Fruit fly (Drosophila melanogaster): ENCODE data around the gene gskt.
A peak's percentile ranks its signal among the peaks of the same experiment; 100 is the strongest.

gskt gene

dm6 chr3R:31404499-31405276 lies 32.5 kb downstream of the gskt start, which contains the start of gene Gprk2 (continued):
- TF ChIP-seq lilli (GFP tag; optimal IDR thresholded peaks at IDR 0.05) (peak; percentile 100), H2.0 (GFP tag; IDR thresholded peaks at IDR 0.05) (peak; percentile 100), B-H1 (GFP tag; IDR thresholded peaks at IDR 0.05) (peak; percentile 100), CG13287 (GFP tag; IDR thresholded peaks at IDR 0.05; ENCODE audit: partially characterized antibody) (peak; percentile 71), NFAT (GFP tag; IDR thresholded peaks at IDR 0.05) (peak; percentile 100), CG31388 (GFP tag; optimal IDR thresholded peaks at IDR 0.05) (peak; percentile 100), CG9797 (GFP tag; optimal IDR thresholded peaks at IDR 0.05) (peak; percentile 68), CG1602 (GFP tag; optimal IDR thresholded peaks at IDR 0.05) (peak; percentile 100), Dip3 (GFP tag; optimal IDR thresholded peaks at IDR 0.05) (peak; percentile 100), CG9817 (tag; optimal IDR thresholded peaks at IDR 0.05) (peak; percentile 99), tin (GFP tag; optimal IDR thresholded peaks at IDR 0.05) (peak; percentile 100), HLH3B (GFP tag; IDR thresholded peaks at IDR 0.05) (peak; percentile 100), CG31441 (GFP tag; IDR thresholded peaks at IDR 0.05) (peak; percentile 99), fd96Cb (tag; optimal IDR thresholded peaks at IDR 0.05) (peak; percentile 100), CG7963 (GFP tag; IDR thresholded peaks at IDR 0.05; ENCODE audit: partially characterized antibody) (no peak), sd (tag; optimal IDR thresholded peaks at IDR 0.05) (peak; percentile 98), stc (GFP tag; IDR thresholded peaks at IDR 0.05) (peak; percentile 100), CG1792 (GFP tag; optimal IDR thresholded peaks at IDR 0.05) (peak; percentile 100), CG11456 (GFP tag; IDR thresholded peaks at IDR 0.05) (peak; percentile 100), hbn (GFP tag; IDR thresholded peaks at IDR 0.05; ENCODE audit: partially characterized antibody) (0 out of 2 replicates have a peak, but pooled peaks have one; percentile 18), dmrt99B (tag; optimal IDR thresholded peaks at IDR 0.05) (peak; percentile 100), CG34224 (GFP tag; IDR thresholded peaks at IDR 0.05; ENCODE audit: partially characterized antibody) (no peak; the same call in 2 of the 3 replicates), CG17612 (GFP tag; IDR thresholded peaks at IDR 0.05) (peak; percentile 100), Six4 (GFP tag; optimal IDR thresholded peaks at IDR 0.05) (peak; percentile 100), stwl (tag; optimal IDR thresholded peaks at IDR 0.05) (peak; percentile 81), Fer1 (GFP tag; optimal IDR thresholded peaks at IDR 0.05) (peak; percentile 100), CG12391 (tag; optimal IDR thresholded peaks at IDR 0.05) (peak; percentile 100), CG18764 (GFP tag; optimal IDR thresholded peaks at IDR 0.05) (peak; percentile 99), Oli (tag; optimal IDR thresholded peaks at IDR 0.05) (peak; percentile 100), eyg (GFP tag; optimal IDR thresholded peaks at IDR 0.05) (peak; percentile 100), dan (GFP tag; IDR thresholded peaks at IDR 0.05) (peak; percentile 99), pb (GFP tag; optimal IDR thresholded peaks at IDR 0.05) (peak; percentile 100), ap (GFP tag; IDR thresholded peaks at IDR 0.05) (peak; percentile 100), CG11695 (GFP tag; IDR thresholded peaks at IDR 0.05) (peak; percentile 100), gce (GFP tag; IDR thresholded peaks at IDR 0.05) (peak; percentile 100), h (optimal IDR thresholded peaks at IDR 0.05) (no peak), sens-2 (GFP tag; IDR thresholded peaks at IDR 0.05) (peak; percentile 100), Hmx (GFP tag; optimal IDR thresholded peaks at IDR 0.05) (peak; percentile 98), row (GFP tag; IDR thresholded peaks at IDR 0.05) (peak; percentile 100), en (GFP tag; optimal IDR thresholded peaks at IDR 0.05) (peak; percentile 100), CG1603 (tag; optimal IDR thresholded peaks at IDR 0.05) (peak; percentile 99), CG15269 (tag; optimal IDR thresholded peaks at IDR 0.05) (peak; percentile 100), Hey (tag; optimal IDR thresholded peaks at IDR 0.05) (peak; percentile 97), CG8359 (GFP tag; optimal IDR thresholded peaks at IDR 0.05; ENCODE audit: borderline replicate concordance) (peak; percentile 96), mam (GFP tag; optimal IDR thresholded peaks at IDR 0.05) (peak; percentile 100), Sox102F (GFP tag; optimal IDR thresholded peaks at IDR 0.05) (peak; percentile 100), so (GFP tag; IDR thresholded peaks at IDR 0.05) (peak; percentile 100), CG17361 (GFP tag; IDR thresholded peaks at IDR 0.05) (peak; percentile 100), zfh1 (GFP tag; IDR thresholded peaks at IDR 0.05) (peak; percentile 100), chif (GFP tag; optimal IDR thresholded peaks at IDR 0.05) (peak; percentile 100)
